Worm (Caenorhabditis elegans) whole organism, young adult: Measurements from ENCODE around the gene pfd-1.

ENCODE experiments used
- B0261.1 ChIP-seq: sonication (generic microtip); optimal IDR thresholded peaks from 2 replicates; lab custom pipeline; 2016; ENCODE audit warnings: mild to moderate bottlenecking, missing genetic modification characterization, moderate library complexity, missing compliant biosample characterization
- D2030.7 ChIP-seq: fragments of 200-800 bp; sonication (Bioruptor generic); IDR thresholded peaks from 2 replicates; pipeline ENCODE4 v1.3.6; 2022; ENCODE audit warnings: missing genetic modification reagents, missing genetic modification characterization, missing compliant biosample characterization
- F10E7.11 ChIP-seq: sonication (generic microtip); optimal IDR thresholded peaks from 2 replicates; lab custom pipeline; 2017; ENCODE audit warnings: mild to moderate bottlenecking, missing genetic modification characterization, moderate library complexity, missing compliant biosample characterization
- F22D6.2 ChIP-seq: sonication (generic microtip); optimal IDR thresholded peaks from 2 replicates; lab custom pipeline; 2016; ENCODE audit warnings: mild to moderate bottlenecking, missing genetic modification characterization, missing compliant biosample characterization
- F23B12.7 ChIP-seq: sonication (generic microtip); optimal IDR thresholded peaks from 2 replicates; lab custom pipeline; 2017; ENCODE audit warnings: missing genetic modification characterization, mild to moderate bottlenecking, missing compliant biosample characterization, antibody characterized with exemption, moderate library complexity; ENCODE audit not compliant: insufficient read depth
- F33H1.4 ChIP-seq: fragments of 200-800 bp; sonication (Bioruptor generic); IDR thresholded peaks from 2 replicates; pipeline ENCODE4 v1.3.6; 2022; ENCODE audit warnings: missing genetic modification reagents, missing genetic modification characterization, missing compliant biosample characterization
- F49E8.2 ChIP-seq: sonication (generic microtip); optimal IDR thresholded peaks from 3 replicates; lab custom pipeline; 2017; ENCODE audit warnings: missing genetic modification characterization, mild to moderate bottlenecking, missing compliant biosample characterization, antibody characterized with exemption, moderate library complexity; ENCODE audit not compliant: insufficient read depth
- F52B5.7 ChIP-seq: sonication (generic microtip); optimal IDR thresholded peaks from 2 replicates; lab custom pipeline; 2016; ENCODE audit warnings: mild to moderate bottlenecking, missing genetic modification characterization, missing compliant biosample characterization
- F57C9.4 ChIP-seq: sonication (generic microtip); optimal IDR thresholded peaks from 2 replicates; lab custom pipeline; 2017; ENCODE audit warnings: mild to moderate bottlenecking, missing genetic modification characterization, missing compliant biosample characterization
- T07F8.4 ChIP-seq: sonication (generic microtip); optimal IDR thresholded peaks from 2 replicates; lab custom pipeline; 2016; ENCODE audit warnings: mild to moderate bottlenecking, missing genetic modification characterization, moderate library complexity, missing compliant biosample characterization
- T26A5.8 ChIP-seq: sonication (generic microtip); optimal IDR thresholded peaks from 2 replicates; lab custom pipeline; 2016; ENCODE audit warnings: missing genetic modification characterization, missing compliant biosample characterization
- Y53F4B.3 ChIP-seq: fragments of 200-800 bp; sonication (Bioruptor generic); IDR thresholded peaks from 2 replicates; pipeline ENCODE4 v1.3.6; 2022; ENCODE audit warnings: missing genetic modification reagents, missing genetic modification characterization, missing compliant biosample characterization
- Y56A3A.18 ChIP-seq: fragments of 200-800 bp; sonication (Bioruptor generic); IDR thresholded peaks from 2 replicates; pipeline ENCODE4 v1.3.6; 2022; ENCODE audit warnings: missing genetic modification reagents, missing genetic modification characterization, missing compliant biosample characterization
- Y67H2A.10 ChIP-seq: fragments of 200-800 bp; sonication (Bioruptor generic); conservative IDR thresholded peaks from 2 replicates; pipeline ENCODE4 v1.3.6; 2022; ENCODE audit warnings: missing genetic modification reagents, missing genetic modification characterization, missing compliant biosample characterization
- Y79H2A.3 ChIP-seq: fragments of 200-800 bp; sonication (Bioruptor generic); conservative IDR thresholded peaks from 2 replicates; pipeline ENCODE4 v1.3.6; 2022; ENCODE audit warnings: missing genetic modification reagents, missing genetic modification characterization, missing compliant biosample characterization
- Y95B8A.8 ChIP-seq: fragments of 200-800 bp; sonication (Bioruptor generic); IDR thresholded peaks from 2 replicates; pipeline ENCODE4 v1.3.6; 2022; ENCODE audit warnings: missing genetic modification reagents, missing genetic modification characterization, missing compliant biosample characterization
- ama-1 ChIP-seq, 3 experiments: fragments of 150-350 bp in 1 of 3; sonication (generic microtip) in 2 of 3; optimal IDR thresholded peaks; 2 replicates each; lab custom pipeline; 2014 to 2018; ENCODE audit warnings: missing biosample characterization in 2 of 3, missing genetic modification characterization in 2 of 3, missing genetic modification reagents in 2 of 3
- aptf-3 ChIP-seq: fragments of 200-800 bp; sonication (Bioruptor generic); IDR thresholded peaks from 2 replicates; pipeline ENCODE4 v1.3.6; 2022; ENCODE audit warnings: missing genetic modification characterization, missing compliant biosample characterization
- atf-7 ChIP-seq: sonication (generic microtip); optimal IDR thresholded peaks from 2 replicates; lab custom pipeline; 2017; ENCODE audit warnings: mild to moderate bottlenecking, missing genetic modification characterization, missing compliant biosample characterization
- attf-6 ChIP-seq: fragments of 200-800 bp; sonication (Bioruptor generic); IDR thresholded peaks from 2 replicates; pipeline ENCODE4 v1.3.6; 2022; ENCODE audit warnings: missing genetic modification reagents, missing genetic modification characterization, missing compliant biosample characterization
- bed-1 ChIP-seq: fragments of 200-800 bp; sonication (Bioruptor generic); IDR thresholded peaks from 2 replicates; pipeline ENCODE4 v1.3.6; 2022; ENCODE audit warnings: missing genetic modification reagents, missing genetic modification characterization, missing compliant biosample characterization
- cebp-1 ChIP-seq, 2 experiments: fragments of 200-800 bp in 1 of 2; sonication (Bioruptor generic) in 1 of 2; sonication (generic microtip) in 1 of 2; IDR thresholded peaks in 1 of 2; optimal IDR thresholded peaks in 1 of 2; 2 replicates each; pipeline versions ENCODE4 v1.3.6 to Lab custom; 2017 to 2022; ENCODE audit warnings: missing compliant biosample characterization in 2 of 2, missing genetic modification characterization in 2 of 2, mild to moderate bottlenecking in 1 of 2, missing genetic modification reagents in 1 of 2, moderate library complexity in 1 of 2
- dpff-1 ChIP-seq: sonication (generic microtip); optimal IDR thresholded peaks from 2 replicates; lab custom pipeline; 2017; ENCODE audit warnings: mild to moderate bottlenecking, missing genetic modification characterization, missing compliant biosample characterization
- dpl-1 ChIP-seq: fragments of 150-350 bp; optimal IDR thresholded peaks from 2 replicates; lab custom pipeline; 2014; ENCODE audit warnings: missing biosample characterization, missing genetic modification reagents, missing genetic modification characterization
- efl-1 ChIP-seq: fragments of 150-350 bp; optimal IDR thresholded peaks from 2 replicates; lab custom pipeline; 2014; ENCODE audit warnings: missing biosample characterization, missing genetic modification reagents, missing genetic modification characterization
- ets-4 ChIP-seq: fragments of 200-800 bp; sonication (Bioruptor generic); optimal IDR thresholded peaks from 2 replicates; lab custom pipeline; 2018; ENCODE audit warnings: mild to moderate bottlenecking, missing genetic modification characterization, missing compliant biosample characterization
- fkh-3 ChIP-seq: sonication (generic microtip); optimal IDR thresholded peaks from 2 replicates; lab custom pipeline; 2016; ENCODE audit warnings: mild to moderate bottlenecking, missing genetic modification characterization, missing compliant biosample characterization
- him-1 ChIP-seq: sonication (generic microtip); optimal IDR thresholded peaks from 2 replicates; lab custom pipeline; 2016; ENCODE audit warnings: missing genotype, missing genetic modification reagents, missing genetic modification characterization, missing compliant biosample characterization
- hmg-1.2 ChIP-seq: fragments of 200-800 bp; sonication (Bioruptor generic); IDR thresholded peaks from 2 replicates; pipeline ENCODE4 v1.3.6; 2022; ENCODE audit warnings: missing genetic modification reagents, missing genetic modification characterization, missing compliant biosample characterization
- lir-1 ChIP-seq: fragments of 200-800 bp; sonication (Bioruptor generic); conservative IDR thresholded peaks from 2 replicates; pipeline ENCODE4 v1.3.6; 2022; ENCODE audit warnings: missing genetic modification reagents, missing genetic modification characterization, missing compliant biosample characterization
- lsy-27 ChIP-seq: sonication (generic microtip); optimal IDR thresholded peaks from 2 replicates; lab custom pipeline; 2017; ENCODE audit warnings: missing genetic modification characterization, mild to moderate bottlenecking, missing compliant biosample characterization, antibody characterized with exemption, missing genotype, borderline replicate concordance; ENCODE audit not compliant: insufficient read depth
- mel-28 ChIP-seq: sonication (generic microtip); optimal IDR thresholded peaks from 2 replicates; lab custom pipeline; 2016; ENCODE audit warnings: borderline replicate concordance, mild to moderate bottlenecking, missing genetic modification characterization, missing compliant biosample characterization
- nfya-1 ChIP-seq: sonication (generic microtip); optimal IDR thresholded peaks from 2 replicates; lab custom pipeline; 2017; ENCODE audit warnings: antibody characterized with exemption, missing compliant biosample characterization, missing genetic modification characterization, borderline replicate concordance; ENCODE audit not compliant: insufficient read depth
- pbrm-1 ChIP-seq: fragments of 200-800 bp; sonication (Bioruptor generic); IDR thresholded peaks from 2 replicates; pipeline ENCODE4 v1.3.6; 2022; ENCODE audit warnings: missing genetic modification reagents, missing genetic modification characterization, missing compliant biosample characterization
- rcor-1 ChIP-seq: fragments of 200-800 bp; sonication (Bioruptor generic); IDR thresholded peaks from 2 replicates; pipeline ENCODE4 v1.3.6; 2022; ENCODE audit warnings: missing genetic modification reagents, missing genetic modification characterization, missing compliant biosample characterization
- sdz-38 ChIP-seq: sonication (generic microtip); optimal IDR thresholded peaks from 2 replicates; lab custom pipeline; 2016; ENCODE audit warnings: missing genotype, missing genetic modification characterization, missing compliant biosample characterization
- sea-2 ChIP-seq: fragments of 200-800 bp; sonication (Bioruptor generic); IDR thresholded peaks from 2 replicates; pipeline ENCODE4 v1.3.6; 2022; ENCODE audit warnings: missing genetic modification characterization, missing compliant biosample characterization
- snpc-1.3 ChIP-seq: sonication (generic microtip); optimal IDR thresholded peaks from 2 replicates; lab custom pipeline; 2017; ENCODE audit warnings: missing genetic modification characterization, mild to moderate bottlenecking, missing compliant biosample characterization, antibody characterized with exemption, moderate library complexity, missing genotype, missing genetic modification reagents; ENCODE audit not compliant: insufficient read depth
- snpc-3.4 ChIP-seq: sonication (generic microtip); optimal IDR thresholded peaks from 2 replicates; lab custom pipeline; 2017; ENCODE audit warnings: missing genetic modification characterization, mild to moderate bottlenecking, missing compliant biosample characterization, antibody characterized with exemption, moderate library complexity, missing genotype, missing genetic modification reagents
- snpc-4 ChIP-seq, 5 experiments: fragments of 150-350 bp in 1 of 5; sonication (generic microtip) in 4 of 5; optimal IDR thresholded peaks; 2 replicates each; lab custom pipeline; 2014 to 2018; ENCODE audit warnings: missing genetic modification characterization in 5 of 5, missing biosample characterization in 3 of 5, antibody characterized with exemption in 2 of 5, mild to moderate bottlenecking in 2 of 5, missing compliant biosample characterization in 2 of 5, missing genotype in 2 of 5, moderate library complexity in 2 of 5, missing genetic modification reagents in 1 of 5
- somi-1 ChIP-seq: fragments of 200-800 bp; sonication (Bioruptor generic); optimal IDR thresholded peaks from 2 replicates; lab custom pipeline; 2018; ENCODE audit warnings: mild to moderate bottlenecking, missing genetic modification characterization, missing compliant biosample characterization
- tbp1 ChIP-seq: fragments of 200-800 bp; sonication (Bioruptor generic); optimal IDR thresholded peaks from 2 replicates; lab custom pipeline; 2018; ENCODE audit warnings: mild to moderate bottlenecking, missing genetic modification characterization, missing compliant biosample characterization
- tlf-1 ChIP-seq: fragments of 200-800 bp; sonication (Bioruptor generic); optimal IDR thresholded peaks from 2 replicates; lab custom pipeline; 2018; ENCODE audit warnings: mild to moderate bottlenecking, missing genetic modification characterization, missing compliant biosample characterization
- zfh-2 ChIP-seq: fragments of 200-800 bp; sonication (Bioruptor generic); conservative IDR thresholded peaks from 2 replicates; pipeline ENCODE4 v1.3.6; 2022; ENCODE audit warnings: missing genetic modification reagents, missing genetic modification characterization, missing compliant biosample characterization
- ztf-18 ChIP-seq: sonication (generic microtip); optimal IDR thresholded peaks from 2 replicates; lab custom pipeline; 2016; ENCODE audit warnings: missing genotype, mild to moderate bottlenecking, missing genetic modification characterization, missing compliant biosample characterization
- ztf-28 ChIP-seq: fragments of 200-800 bp; sonication (Bioruptor generic); IDR thresholded peaks from 2 replicates; pipeline ENCODE4 v1.3.6; 2022; ENCODE audit warnings: missing genetic modification reagents, missing genetic modification characterization, missing compliant biosample characterization

Gene pfd-1

DNA sequence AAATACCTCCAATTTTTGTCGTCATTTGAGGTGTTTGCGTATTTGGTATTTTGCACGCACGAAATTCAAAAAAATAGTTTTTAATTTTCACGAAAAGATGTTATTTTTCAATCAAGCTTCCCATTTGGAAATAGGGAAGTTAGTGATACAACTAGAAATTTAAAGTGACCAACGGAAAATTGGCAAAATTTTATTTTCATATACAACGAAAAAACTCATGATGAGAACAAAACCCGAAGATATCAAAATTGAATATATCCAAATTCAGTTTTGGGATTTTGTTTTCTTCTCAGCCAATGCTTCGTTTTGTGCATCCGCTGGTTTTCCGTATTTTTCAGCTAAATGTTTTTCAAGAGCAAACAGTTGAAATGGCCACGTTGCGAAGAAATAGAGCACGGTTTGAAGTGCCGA lies 4.0 kb upstream of the pfd-1 start (continued):
- TF ChIP-seq cebp-1 (GFP tag; IDR thresholded peaks at IDR 0.05; lab: Robert Waterston, UW) (no peak), cebp-1 (tag; optimal IDR thresholded peaks at IDR 0.05; lab: Kevin White, UChicago) (peak; percentile 28), F10E7.11 (tag; lab: Kevin White, UChicago) (peak; percentile 91), fkh-3 (peak; percentile 57), D2030.7 (GFP tag; lab: Robert Waterston, UW) (peak; percentile 33; the same call in 1 of the 2 replicates), pbrm-1 (GFP tag; lab: Robert Waterston, UW) (peak; percentile 52; the same call in 1 of the 2 replicates), somi-1 (GFP tag; lab: Kevin White, UChicago) (no peak), Y56A3A.18 (GFP tag; lab: Robert Waterston, UW) (0 out of 2 replicates have a peak, but pooled peaks have one; percentile 49), hmg-1.2 (GFP tag; lab: Robert Waterston, UW) (no peak), F33H1.4 (GFP tag; lab: Robert Waterston, UW) (peak; percentile 32), snpc-4 (GFP tag; optimal IDR thresholded peaks at IDR 0.05; lab: Kevin White, UChicago) (peak; percentile 54), snpc-4 (tag; optimal IDR thresholded peaks at IDR 0.05; lab: Kevin White, UChicago) (peak in 2 of 4 experiments; percentile 37 to 45), Y53F4B.3 (no peak), atf-7 (tag; lab: Kevin White, UChicago) (peak; percentile 46), sea-2 (no peak), dpl-1 (GFP tag; lab: Kevin White, UChicago) (no peak), Y67H2A.10 (GFP tag; lab: Robert Waterston, UW) (no peak), snpc-3.4 (tag; lab: Kevin White, UChicago) (peak; percentile 53), him-1 (tag; lab: Kevin White, UChicago) (peak; percentile 64), T26A5.8 (tag; lab: Kevin White, UChicago) (peak; percentile 59), ets-4 (GFP tag; lab: Kevin White, UChicago) (no peak), nfya-1 (tag; lab: Kevin White, UChicago) (no peak), ztf-28 (no peak), sdz-38 (no peak), snpc-1.3 (tag; lab: Kevin White, UChicago) (peak; percentile 26), F22D6.2 (tag; lab: Kevin White, UChicago) (no peak), efl-1 (GFP tag; lab: Kevin White, UChicago) (no peak), Y79H2A.3 (GFP tag; lab: Robert Waterston, UW) (0 out of 2 replicates have a peak, but pooled peaks have one; percentile 39), F52B5.7 (tag; lab: Kevin White, UChicago) (peak; percentile 84), ztf-18 (tag; lab: Kevin White, UChicago) (no peak), B0261.1 (no peak), tbp1 (GFP tag; lab: Kevin White, UChicago) (peak; percentile 42), F49E8.2 (tag; lab: Kevin White, UChicago) (peak; percentile 94), attf-6 (GFP tag; lab: Robert Waterston, UW) (peak; percentile 78; the same call in 1 of the 2 replicates), ama-1 (optimal IDR thresholded peaks at IDR 0.05; lab: Kevin White, UChicago) (no peak), ama-1 (GFP tag; optimal IDR thresholded peaks at IDR 0.05; lab: Kevin White, UChicago) (peak in 1 of 2 experiments; percentile 63), tlf-1 (peak; percentile 76), dpff-1 (peak; percentile 91), T07F8.4 (tag; lab: Kevin White, UChicago) (no peak), aptf-3 (GFP tag; lab: Robert Waterston, UW) (no peak), mel-28 (tag; lab: Kevin White, UChicago) (no peak), rcor-1 (GFP tag; lab: Robert Waterston, UW) (no peak), bed-1 (no peak), lir-1 (GFP tag; lab: Robert Waterston, UW) (no peak), Y95B8A.8 (GFP tag; lab: Robert Waterston, UW) (0 out of 2 replicates have a peak, but pooled peaks have one; percentile 50), zfh-2 (no peak), F23B12.7 (tag; lab: Kevin White, UChicago) (no peak), lsy-27 (tag; lab: Kevin White, UChicago) (no peak), F57C9.4 (tag; lab: Kevin White, UChicago) (peak; percentile 76)
